Worm (Caenorhabditis elegans) whole organism, early embryonic: ENCODE results near the gene Y110A2AL.10.

ENCODE experiments used
- aly-1 ChIP-seq: sonication (generic microtip); optimal IDR thresholded peaks from 2 replicates; lab custom pipeline; 2016; ENCODE audit warnings: missing genetic modification characterization, missing compliant biosample characterization
- ama-1 ChIP-seq: fragments of 150-350 bp; optimal IDR thresholded peaks from 2 replicates; lab custom pipeline; 2014
- ceh-13 ChIP-seq: fragments of 200-800 bp; sonication (Bioruptor generic); optimal IDR thresholded peaks from 2 replicates; lab custom pipeline; 2018; ENCODE audit warnings: mild to moderate bottlenecking, missing genetic modification characterization, missing compliant biosample characterization
- ets-7 ChIP-seq: sonication (generic microtip); optimal IDR thresholded peaks from 2 replicates; lab custom pipeline; 2016; ENCODE audit warnings: missing genotype, missing genetic modification characterization, missing compliant biosample characterization
- flt-1 ChIP-seq: fragments of 200-800 bp; sonication (Bioruptor generic); IDR thresholded peaks from 2 replicates; pipeline ENCODE4 v1.3.6; 2022; ENCODE audit warnings: missing genetic modification characterization, missing compliant biosample characterization
- hmbx-1 ChIP-seq: sonication (generic microtip); optimal IDR thresholded peaks from 2 replicates; lab custom pipeline; 2016; ENCODE audit warnings: mild to moderate bottlenecking, missing genetic modification characterization, missing compliant biosample characterization
- hmg-4 ChIP-seq: fragments of 200-800 bp; sonication (Bioruptor generic); optimal IDR thresholded peaks from 2 replicates; lab custom pipeline; 2018; ENCODE audit warnings: mild to moderate bottlenecking, missing genetic modification characterization, missing compliant biosample characterization
- tbx-37 ChIP-seq: fragments of 200-800 bp; sonication (Bioruptor generic); conservative IDR thresholded peaks from 2 replicates; pipeline ENCODE4 v1.3.6; 2022; ENCODE audit warnings: missing genetic modification reagents, missing genetic modification characterization, missing compliant biosample characterization

- TF ChIP-seq ets-7 (tag; lab: Kevin White, UChicago) (no peak), hmbx-1 (no peak), ama-1 (lab: Kevin White, UChicago) (no peak), tbx-37 (GFP tag; lab: Robert Waterston, UW) (no peak), ceh-13 (GFP tag; lab: Kevin White, UChicago) (no peak), aly-1 (tag; lab: Kevin White, UChicago) (no peak), flt-1 (no peak), hmg-4 (GFP tag; lab: Kevin White, UChicago) (no peak)
Observed at ce11 chrII:2836853-2837252, 34.9 kb downstream of the Y110A2AL.10 start, which contains the start of gene K12H6.7.
